Worm (Caenorhabditis elegans) whole organism, young adult: ENCODE results near the gene B0495.5.
A peak's percentile ranks its signal among the peaks of the same experiment; 100 is the strongest.

Experiments
- B0336.3 ChIP-seq: fragments of 200-800 bp; sonication (Bioruptor generic); IDR thresholded peaks from 2 replicates; pipeline ENCODE4 v1.3.6; 2022; ENCODE audit warnings: missing genetic modification characterization, missing compliant biosample characterization
- F10E7.11 ChIP-seq: sonication (generic microtip); optimal IDR thresholded peaks from 2 replicates; lab custom pipeline; 2017; ENCODE audit warnings: mild to moderate bottlenecking, missing genetic modification characterization, moderate library complexity, missing compliant biosample characterization
- T07F8.4 ChIP-seq: sonication (generic microtip); optimal IDR thresholded peaks from 2 replicates; lab custom pipeline; 2016; ENCODE audit warnings: mild to moderate bottlenecking, missing genetic modification characterization, moderate library complexity, missing compliant biosample characterization
- Y53G8AR.9 ChIP-seq: fragments of 200-800 bp; sonication (Bioruptor generic); conservative IDR thresholded peaks from 2 replicates; pipeline ENCODE4 v1.3.6; 2022; ENCODE audit warnings: missing genetic modification reagents, missing genetic modification characterization, missing compliant biosample characterization
- Y67H2A.10 ChIP-seq: fragments of 200-800 bp; sonication (Bioruptor generic); conservative IDR thresholded peaks from 2 replicates; pipeline ENCODE4 v1.3.6; 2022; ENCODE audit warnings: missing genetic modification reagents, missing genetic modification characterization, missing compliant biosample characterization
- Y95B8A.8 ChIP-seq: fragments of 200-800 bp; sonication (Bioruptor generic); IDR thresholded peaks from 2 replicates; pipeline ENCODE4 v1.3.6; 2022; ENCODE audit warnings: missing genetic modification reagents, missing genetic modification characterization, missing compliant biosample characterization
- ama-1 ChIP-seq, 3 experiments: fragments of 150-350 bp in 1 of 3; sonication (generic microtip) in 2 of 3; optimal IDR thresholded peaks; 2 replicates each; lab custom pipeline; 2014 to 2018; ENCODE audit warnings: missing biosample characterization in 2 of 3, missing genetic modification characterization in 2 of 3, missing genetic modification reagents in 2 of 3
- athp-1 ChIP-seq: sonication (generic microtip); optimal IDR thresholded peaks from 2 replicates; lab custom pipeline; 2017; ENCODE audit warnings: mild to moderate bottlenecking, missing genetic modification characterization, missing compliant biosample characterization
- attf-6 ChIP-seq: fragments of 200-800 bp; sonication (Bioruptor generic); IDR thresholded peaks from 2 replicates; pipeline ENCODE4 v1.3.6; 2022; ENCODE audit warnings: missing genetic modification reagents, missing genetic modification characterization, missing compliant biosample characterization
- ceh-27 ChIP-seq: fragments of 200-800 bp; sonication (Bioruptor generic); optimal IDR thresholded peaks from 2 replicates; lab custom pipeline; 2018; ENCODE audit warnings: mild to moderate bottlenecking, missing genetic modification characterization, moderate library complexity, missing compliant biosample characterization
- ekl-4 ChIP-seq: fragments of 200-800 bp; sonication (Bioruptor generic); IDR thresholded peaks from 2 replicates; pipeline ENCODE4 v1.3.6; 2022; ENCODE audit warnings: missing genetic modification reagents, missing genetic modification characterization, missing compliant biosample characterization
- him-1 ChIP-seq: sonication (generic microtip); optimal IDR thresholded peaks from 2 replicates; lab custom pipeline; 2016; ENCODE audit warnings: missing genotype, missing genetic modification reagents, missing genetic modification characterization, missing compliant biosample characterization
- lag-1 ChIP-seq: fragments of 200-800 bp; sonication (Bioruptor generic); IDR thresholded peaks from 2 replicates; pipeline ENCODE4 v1.3.6; 2022; ENCODE audit warnings: missing genetic modification reagents, missing genetic modification characterization, missing compliant biosample characterization
- let-526 ChIP-seq: fragments of 200-800 bp; sonication (Bioruptor generic); IDR thresholded peaks from 2 replicates; pipeline ENCODE4 v1.3.6; 2022; ENCODE audit warnings: missing genetic modification reagents, missing genetic modification characterization, missing compliant biosample characterization
- let-607 ChIP-seq, 2 experiments: fragments of 200-800 bp in 1 of 2; sonication (Bioruptor generic) in 1 of 2; sonication (generic microtip) in 1 of 2; optimal IDR thresholded peaks; 2 replicates each; lab custom pipeline; 2016 to 2018; ENCODE audit warnings: mild to moderate bottlenecking in 2 of 2, missing compliant biosample characterization in 2 of 2, missing genetic modification characterization in 2 of 2, moderate library complexity in 2 of 2, missing genotype in 1 of 2
- lin-35 ChIP-seq, 3 experiments: fragments of 150-350 bp in 2 of 3; sonication (generic microtip) in 1 of 3; optimal IDR thresholded peaks; 2 replicates each; lab custom pipeline; 2014 to 2018; ENCODE audit warnings: missing biosample characterization in 3 of 3, missing genetic modification characterization in 3 of 3, missing genetic modification reagents in 3 of 3
- lin-54 ChIP-seq: fragments of 200-800 bp; sonication (Bioruptor generic); optimal IDR thresholded peaks from 2 replicates; lab custom pipeline; 2018; ENCODE audit warnings: mild to moderate bottlenecking, missing genetic modification characterization, missing compliant biosample characterization
- lsl-1 ChIP-seq: fragments of 200-800 bp; sonication (Bioruptor generic); optimal IDR thresholded peaks from 2 replicates; lab custom pipeline; 2018; ENCODE audit warnings: mild to moderate bottlenecking, missing genetic modification characterization, moderate library complexity, missing compliant biosample characterization
- nfya-2 ChIP-seq: fragments of 200-800 bp; sonication (Bioruptor generic); IDR thresholded peaks from 2 replicates; pipeline ENCODE4 v1.3.6; 2022; ENCODE audit warnings: missing genetic modification reagents, missing genetic modification characterization, missing compliant biosample characterization
- nfyb-1 ChIP-seq: fragments of 200-800 bp; sonication (Bioruptor generic); IDR thresholded peaks from 2 replicates; pipeline ENCODE4 v1.3.6; 2022; ENCODE audit warnings: missing genetic modification reagents, missing genetic modification characterization, missing compliant biosample characterization
- nhr-27 ChIP-seq: fragments of 200-800 bp; sonication (Bioruptor generic); optimal IDR thresholded peaks from 2 replicates; lab custom pipeline; 2018; ENCODE audit warnings: mild to moderate bottlenecking, missing genetic modification characterization, moderate library complexity, missing compliant biosample characterization
- pha-4 ChIP-seq: fragments of 150-350 bp; sonication (generic microtip); optimal IDR thresholded peaks from 2 replicates; lab custom pipeline; 2014; ENCODE audit warnings: missing biosample characterization, missing genetic modification reagents, missing genetic modification characterization
- rec-8 ChIP-seq, 2 experiments: sonication (generic microtip); optimal IDR thresholded peaks; 2 replicates each; lab custom pipeline; 2016; ENCODE audit warnings: mild to moderate bottlenecking in 2 of 2, missing genetic modification characterization in 2 of 2, missing genetic modification reagents in 2 of 2, missing genotype in 2 of 2, missing biosample characterization in 1 of 2, missing compliant biosample characterization in 1 of 2, moderate library complexity in 1 of 2
- snpc-1.3 ChIP-seq: sonication (generic microtip); optimal IDR thresholded peaks from 2 replicates; lab custom pipeline; 2017; ENCODE audit warnings: missing genetic modification characterization, mild to moderate bottlenecking, missing compliant biosample characterization, antibody characterized with exemption, moderate library complexity, missing genotype, missing genetic modification reagents; ENCODE audit not compliant: insufficient read depth
- snpc-3.4 ChIP-seq: sonication (generic microtip); optimal IDR thresholded peaks from 2 replicates; lab custom pipeline; 2017; ENCODE audit warnings: missing genetic modification characterization, mild to moderate bottlenecking, missing compliant biosample characterization, antibody characterized with exemption, moderate library complexity, missing genotype, missing genetic modification reagents
- snpc-4 ChIP-seq, 5 experiments: fragments of 150-350 bp in 1 of 5; sonication (generic microtip) in 4 of 5; optimal IDR thresholded peaks; 2 replicates each; lab custom pipeline; 2014 to 2018; ENCODE audit warnings: missing genetic modification characterization in 5 of 5, missing biosample characterization in 3 of 5, antibody characterized with exemption in 2 of 5, mild to moderate bottlenecking in 2 of 5, missing compliant biosample characterization in 2 of 5, missing genotype in 2 of 5, moderate library complexity in 2 of 5, missing genetic modification reagents in 1 of 5
- tbp1 ChIP-seq: fragments of 200-800 bp; sonication (Bioruptor generic); optimal IDR thresholded peaks from 2 replicates; lab custom pipeline; 2018; ENCODE audit warnings: mild to moderate bottlenecking, missing genetic modification characterization, missing compliant biosample characterization
- zfh-2 ChIP-seq: fragments of 200-800 bp; sonication (Bioruptor generic); conservative IDR thresholded peaks from 2 replicates; pipeline ENCODE4 v1.3.6; 2022; ENCODE audit warnings: missing genetic modification reagents, missing genetic modification characterization, missing compliant biosample characterization
- ztf-25 ChIP-seq: fragments of 200-800 bp; sonication (Bioruptor generic); IDR thresholded peaks from 2 replicates; pipeline ENCODE4 v1.3.6; 2022; ENCODE audit warnings: missing genetic modification reagents, missing genetic modification characterization, missing compliant biosample characterization
- ztf-26 ChIP-seq: sonication (generic microtip); optimal IDR thresholded peaks from 2 replicates; lab custom pipeline; 2017; ENCODE audit warnings: missing genetic modification characterization, missing compliant biosample characterization
- ztf-28 ChIP-seq: fragments of 200-800 bp; sonication (Bioruptor generic); IDR thresholded peaks from 2 replicates; pipeline ENCODE4 v1.3.6; 2022; ENCODE audit warnings: missing genetic modification reagents, missing genetic modification characterization, missing compliant biosample characterization
- ztf-3 ChIP-seq: fragments of 200-800 bp; sonication (Bioruptor generic); optimal IDR thresholded peaks from 2 replicates; lab custom pipeline; 2018; ENCODE audit warnings: mild to moderate bottlenecking, missing genetic modification characterization, missing compliant biosample characterization

The B0495.5 gene

ce11 chrII:7663704-7664660, 34.3 kb downstream of the B0495.5 start, which contains the start of the genes F18A1.7 and rpa-1 (continued):
- no peak for TF ChIP-seq F10E7.11
- peak; percentile 67 for TF ChIP-seq Y53G8AR.9 (GFP tag; lab: Robert Waterston, UW)
- TF ChIP-seq let-526 (GFP tag; lab: Robert Waterston, UW), result no peak
- TF ChIP-seq snpc-4 (GFP tag; optimal IDR thresholded peaks at IDR 0.05; lab: Kevin White, UChicago), result peak; percentile 5
- TF ChIP-seq snpc-4 (tag; optimal IDR thresholded peaks at IDR 0.05; lab: Kevin White, UChicago), result peak in 1 of 4 experiments; percentile 41
- peak; percentile 98 for TF ChIP-seq lsl-1 (GFP tag; lab: Kevin White, UChicago)
- peak; percentile 16 for TF ChIP-seq athp-1 (tag; lab: Kevin White, UChicago)
- TF ChIP-seq lin-54 (GFP tag; lab: Kevin White, UChicago), result peak; percentile 85
- TF ChIP-seq nfyb-1 (GFP tag; lab: Robert Waterston, UW), result no peak
- no peak for TF ChIP-seq him-1 (tag; lab: Kevin White, UChicago)
- peak; percentile 76 for TF ChIP-seq ekl-4 (GFP tag; lab: Robert Waterston, UW)
- 0 out of 2 replicates have a peak, but pooled peaks have one; percentile 66 for TF ChIP-seq Y95B8A.8 (GFP tag; lab: Robert Waterston, UW)
- no peak for TF ChIP-seq nhr-27 (tag; lab: Kevin White, UChicago)
- no peak for TF ChIP-seq ztf-3 (GFP tag; lab: Kevin White, UChicago)
- TF ChIP-seq lin-35 (GFP tag; optimal IDR thresholded peaks at IDR 0.05; lab: Kevin White, UChicago), result peak in 1 of 3 experiments; percentile 81
- peak; percentile 79 for TF ChIP-seq snpc-3.4 (tag; lab: Kevin White, UChicago)
- TF ChIP-seq lag-1 (GFP tag; lab: Robert Waterston, UW), result no peak
- TF ChIP-seq T07F8.4 (tag; lab: Kevin White, UChicago), result no peak
- TF ChIP-seq pha-4, result no peak
- TF ChIP-seq tbp1 (GFP tag; lab: Kevin White, UChicago), result peak; percentile 33
- peak; percentile 63 for TF ChIP-seq snpc-1.3 (tag; lab: Kevin White, UChicago)
- TF ChIP-seq zfh-2 (GFP tag; lab: Robert Waterston, UW), result no peak
- TF ChIP-seq ztf-25 (GFP tag; lab: Robert Waterston, UW), result no peak
- TF ChIP-seq Y67H2A.10, result no peak
- no peak for TF ChIP-seq nfya-2 (GFP tag; lab: Robert Waterston, UW)
- no peak for TF ChIP-seq ceh-27 (GFP tag; lab: Kevin White, UChicago)
- no peak for TF ChIP-seq ama-1 (optimal IDR thresholded peaks at IDR 0.05; lab: Kevin White, UChicago)
- no peak for TF ChIP-seq ama-1 (GFP tag; optimal IDR thresholded peaks at IDR 0.05; lab: Kevin White, UChicago)
- TF ChIP-seq ztf-26, result no peak
- TF ChIP-seq let-607 (tag; optimal IDR thresholded peaks at IDR 0.05; lab: Kevin White, UChicago), result no peak
- no peak for TF ChIP-seq ztf-28 (GFP tag; lab: Robert Waterston, UW)
- peak; percentile 60; the same call in 1 of the 2 replicates for TF ChIP-seq attf-6 (GFP tag; lab: Robert Waterston, UW)
- TF ChIP-seq B0336.3 (GFP tag; lab: Robert Waterston, UW), result peak; percentile 71
- TF ChIP-seq, all 124 proteins: peak for 33

- TF ChIP-seq rec-8 (tag; optimal IDR thresholded peaks at IDR 0.05; lab: Kevin White, UChicago), result no peak
These were observed 35.3 kb downstream of the B0495.5 start for ce11 chrII:7663028-7663427.
